Fruit fly (Drosophila melanogaster): ENCODE results near the gene CG1468.

CG1468 gene

dm6 chrX:9892834-9893233 lies 14.6 kb downstream of the CG1468 start (continued):
- TF ChIP-seq CG12659 (GFP tag; optimal IDR thresholded peaks at IDR 0.05): no peak
- TF ChIP-seq Oli (tag; optimal IDR thresholded peaks at IDR 0.05): peak; percentile 34
- peak; percentile 38; the same call in 1 of the 2 replicates for TF ChIP-seq CG4730 (GFP tag; IDR thresholded peaks at IDR 0.05)
- TF ChIP-seq nmo (GFP tag; optimal IDR thresholded peaks at IDR 0.05): peak; percentile 32
- peak; percentile 49 for TF ChIP-seq ind (GFP tag; optimal IDR thresholded peaks at IDR 0.05)
- TF ChIP-seq CG4424 (GFP tag; optimal IDR thresholded peaks at IDR 0.05): peak; percentile 10
- no peak for TF ChIP-seq CG10147 (GFP tag; optimal IDR thresholded peaks at IDR 0.05)
- no peak for TF ChIP-seq HLH4C (GFP tag; IDR thresholded peaks at IDR 0.05; ENCODE audit: partially characterized antibody)
- no peak for TF ChIP-seq CG2875 (GFP tag; optimal IDR thresholded peaks at IDR 0.05)
- TF ChIP-seq CG13287 (GFP tag; IDR thresholded peaks at IDR 0.05; ENCODE audit: partially characterized antibody): no peak
- TF ChIP-seq CG11695 (GFP tag; IDR thresholded peaks at IDR 0.05): no peak
- TF ChIP-seq H2.0 (GFP tag; IDR thresholded peaks at IDR 0.05): peak; percentile 55
- no peak for TF ChIP-seq wor (GFP tag; IDR thresholded peaks at IDR 0.05)
- TF ChIP-seq Gug (GFP tag; IDR thresholded peaks at IDR 0.05): peak; percentile 42; the same call in 1 of the 4 replicates
- peak; percentile 11; the same call in 1 of the 2 replicates for TF ChIP-seq CG31224 (GFP tag; IDR thresholded peaks at IDR 0.05)
- TF ChIP-seq CG10979 (tag; optimal IDR thresholded peaks at IDR 0.05): no peak
- TF ChIP-seq fd102C (GFP tag; optimal IDR thresholded peaks at IDR 0.05): no peak
- TF ChIP-seq CG9876 (GFP tag; optimal IDR thresholded peaks at IDR 0.05): no peak
- no peak for TF ChIP-seq CG11398 (GFP tag; optimal IDR thresholded peaks at IDR 0.05)
- no peak for TF ChIP-seq unc-4 (GFP tag; IDR thresholded peaks at IDR 0.05; ENCODE audit: partially characterized antibody)
- TF ChIP-seq Nf-YC (tag; optimal IDR thresholded peaks at IDR 0.05): no peak
- no peak for TF ChIP-seq sd (tag; optimal IDR thresholded peaks at IDR 0.05)
- TF ChIP-seq Poxn (GFP tag; IDR thresholded peaks at IDR 0.05): no peak
- TF ChIP-seq CG14014 (GFP tag; IDR thresholded peaks at IDR 0.05): 0 out of 2 replicates have a peak, but pooled peaks have one; percentile 49
- TF ChIP-seq lbe (GFP tag; optimal IDR thresholded peaks at IDR 0.05): no peak
- TF ChIP-seq Sry-β (GFP tag; optimal IDR thresholded peaks at IDR 0.05): no peak
- no peak for TF ChIP-seq Oaz (GFP tag; IDR thresholded peaks at IDR 0.05)
- TF ChIP-seq lab (GFP tag; optimal IDR thresholded peaks at IDR 0.05): peak; percentile 50
- no peak for TF ChIP-seq B-H2 (GFP tag; optimal IDR thresholded peaks at IDR 0.05)
- TF ChIP-seq HmgZ (tag; optimal IDR thresholded peaks at IDR 0.05): no peak
- no peak for TF ChIP-seq repo (GFP tag; optimal IDR thresholded peaks at IDR 0.05)
- TF ChIP-seq Dek (tag; optimal IDR thresholded peaks at IDR 0.05): no peak
- no peak for TF ChIP-seq CHES-1-like (GFP tag; optimal IDR thresholded peaks at IDR 0.05)
- TF ChIP-seq gem (tag; optimal IDR thresholded peaks at IDR 0.05): peak; percentile 49
- TF ChIP-seq ci (GFP tag; IDR thresholded peaks at IDR 0.05): peak; percentile 58; the same call in 1 of the 3 replicates
- no peak for TF ChIP-seq stc (GFP tag; IDR thresholded peaks at IDR 0.05)
- no peak for TF ChIP-seq slp2 (GFP tag; optimal IDR thresholded peaks at IDR 0.05)
- TF ChIP-seq CG6813 (GFP tag; optimal IDR thresholded peaks at IDR 0.05): no peak
- TF ChIP-seq Fer1 (GFP tag; optimal IDR thresholded peaks at IDR 0.05): no peak
- no peak for TF ChIP-seq CG16863 (GFP tag; optimal IDR thresholded peaks at IDR 0.05)
- no peak for TF ChIP-seq Doc3 (GFP tag; IDR thresholded peaks at IDR 0.05; ENCODE audit: partially characterized antibody)
- TF ChIP-seq CG17568 (GFP tag; optimal IDR thresholded peaks at IDR 0.05): no peak
- TF ChIP-seq btn (GFP tag; optimal IDR thresholded peaks at IDR 0.05): no peak
- TF ChIP-seq CG8290 (GFP tag; optimal IDR thresholded peaks at IDR 0.05): no peak
- peak in 1 of 2 experiments; percentile 63 for TF ChIP-seq CG8290 (tag; optimal IDR thresholded peaks at IDR 0.05)
- no peak for TF ChIP-seq CG3281 (GFP tag; optimal IDR thresholded peaks at IDR 0.05)
- TF ChIP-seq Awh (GFP tag; IDR thresholded peaks at IDR 0.05): no peak
- peak; percentile 24 for TF ChIP-seq grau (tag; optimal IDR thresholded peaks at IDR 0.05)
- peak; percentile 23 for TF ChIP-seq tin (GFP tag; optimal IDR thresholded peaks at IDR 0.05)
- no peak for TF ChIP-seq wek (GFP tag; optimal IDR thresholded peaks at IDR 0.05)
- peak; percentile 34 for TF ChIP-seq unpg (GFP tag; optimal IDR thresholded peaks at IDR 0.05)
